Worm (Caenorhabditis elegans): ENCODE measurements around the gene lec-9.
"Not testable (repeated sequence)": the region's sequence is repeated elsewhere in the genome, so short reads cannot be mapped to it uniquely, and the experiment has no call there.

lec-9 gene

ce11 chrX:17600139-17600538 is at the start of gene lec-9 (continued):
- TF ChIP-seq set-16 (GFP tag; IDR thresholded peaks at IDR 0.05) = no peak

- TF ChIP-seq tra-1 (GFP tag; IDR thresholded peaks at IDR 0.05); daf-16 (GFP tag; optimal IDR thresholded peaks at IDR 0.05); daf-16 (tag; optimal IDR thresholded peaks at IDR 0.05); arid-1 (GFP tag; conservative IDR thresholded peaks at IDR 0.05): not testable (repeated sequence)
Observed at ce11 chrX:17550755-17551154, 49.5 kb upstream of the lec-9 start, which contains the start of gene hlh-28. TSS of gene hlh-28 (plus strand) at chrX:17551055.

ce11 chrX:17553772-17554171 is 46.5 kb upstream of the lec-9 start:
- TF ChIP-seq lin-13 (GFP tag; optimal IDR thresholded peaks at IDR 0.05) (no peak), fos-1 (tag; optimal IDR thresholded peaks at IDR 0.05) (no peak), lsy-2 (tag; optimal IDR thresholded peaks at IDR 0.05) (no peak), aha-1 (tag) (peak; percentile 88), set-16 (GFP tag; IDR thresholded peaks at IDR 0.05) (peak; percentile 11; the same call in 1 of the 2 replicates), hmg-1.1 (GFP tag; IDR thresholded peaks at IDR 0.05) (no peak), saeg-2 (GFP tag; IDR thresholded peaks at IDR 0.05) (no peak), nhr-6 (tag; optimal IDR thresholded peaks at IDR 0.05) (no peak), nhr-25 (tag; optimal IDR thresholded peaks at IDR 0.05; ENCODE audit: borderline replicate concordance, insufficient read depth) (no peak), arid-1 (GFP tag; conservative IDR thresholded peaks at IDR 0.05) (no peak), zip-2 (tag; optimal IDR thresholded peaks at IDR 0.05) (no peak), ceh-28 (tag; optimal IDR thresholded peaks at IDR 0.05) (no peak), ceh-44 (GFP tag; IDR thresholded peaks at IDR 0.05) (no peak), unc-62 (GFP tag; optimal IDR thresholded peaks at IDR 0.05 in 1 of 2) (peak in 1 of 2 experiments; percentile 39), unc-62 (tag; optimal IDR thresholded peaks at IDR 0.05) (no peak), skn-1 (tag; optimal IDR thresholded peaks at IDR 0.05) (no peak), Y105C5A.15 (GFP tag; IDR thresholded peaks at IDR 0.05) (no peak), dpl-1 (GFP tag; optimal IDR thresholded peaks at IDR 0.05) (no peak), hif-1 (tag; optimal IDR thresholded peaks at IDR 0.05) (no peak), T26A8.4 (GFP tag; IDR thresholded peaks at IDR 0.05) (no peak)

ce11 chrX:17562195-17562594 is 38.1 kb upstream of the lec-9 start:
- TF ChIP-seq egl-43 (GFP tag; IDR thresholded peaks at IDR 0.05) = no peak
- peak; percentile 32; the same call in 1 of the 2 replicates for TF ChIP-seq hmg-1.1 (GFP tag; IDR thresholded peaks at IDR 0.05)
- peak; percentile 16 for TF ChIP-seq aha-1 (tag)

ce11 chrX:17563411-17563810 is 36.9 kb upstream of the lec-9 start, which contains the start of gene F31A3.5:
TSS of gene F31A3.5 (minus strand) at chrX:17563610.
- TF ChIP-seq ztf-7 (tag; optimal IDR thresholded peaks at IDR 0.05) = no peak
- no peak for TF ChIP-seq Y75B8A.6 (GFP tag; IDR thresholded peaks at IDR 0.05)
- TF ChIP-seq nhr-42 (GFP tag; IDR thresholded peaks at IDR 0.05) = no peak

ce11 chrX:17567378-17567777 is 32.9 kb upstream of the lec-9 start, which contains the start of gene F39B3.7:
TSS of gene F39B3.7 (minus strand) at chrX:17567478.
- TF ChIP-seq madf-5 (GFP tag; IDR thresholded peaks at IDR 0.05) (no peak), nhr-41 (GFP tag; IDR thresholded peaks at IDR 0.05) (no peak), arid-1 (GFP tag; conservative IDR thresholded peaks at IDR 0.05) (no peak), mdl-1 (tag; optimal IDR thresholded peaks at IDR 0.05) (no peak), lim-7 (GFP tag; IDR thresholded peaks at IDR 0.05) (no peak), nhr-28 (tag; optimal IDR thresholded peaks at IDR 0.05) (no peak), ama-1 (optimal IDR thresholded peaks at IDR 0.05) (no peak), Y75B8A.6 (GFP tag; IDR thresholded peaks at IDR 0.05) (no peak), nhr-42 (GFP tag; IDR thresholded peaks at IDR 0.05) (no peak), ZK337.2 (GFP tag; IDR thresholded peaks at IDR 0.05) (no peak), nhr-25 (tag; optimal IDR thresholded peaks at IDR 0.05; ENCODE audit: borderline replicate concordance, insufficient read depth) (no peak), lin-1 (GFP tag; IDR thresholded peaks at IDR 0.05) (no peak), zfp-2 (tag; optimal IDR thresholded peaks at IDR 0.05) (no peak), mes-2 (tag; optimal IDR thresholded peaks at IDR 0.05; ENCODE audit: poor library complexity, severe bottlenecking) (no peak), Y48G9A.11 (GFP tag; IDR thresholded peaks at IDR 0.05) (no peak), egl-27 (tag; optimal IDR thresholded peaks at IDR 0.05) (no peak), ztf-7 (tag; optimal IDR thresholded peaks at IDR 0.05) (no peak), spr-1 (tag; optimal IDR thresholded peaks at IDR 0.05) (no peak)
